Worm (Caenorhabditis elegans) whole organism, young adult: ENCODE results near the gene Y53G8AR.8.

Experiments used
- B0035.1 ChIP-seq: sonication (generic microtip); optimal IDR thresholded peaks from 2 replicates; lab custom pipeline; 2016; ENCODE audit warnings: missing genetic modification characterization, mild to moderate bottlenecking, missing compliant biosample characterization, missing genotype, missing genetic modification reagents
- B0261.1 ChIP-seq: sonication (generic microtip); optimal IDR thresholded peaks from 2 replicates; lab custom pipeline; 2016; ENCODE audit warnings: mild to moderate bottlenecking, missing genetic modification characterization, moderate library complexity, missing compliant biosample characterization
- F33H1.4 ChIP-seq: fragments of 200-800 bp; sonication (Bioruptor generic); IDR thresholded peaks from 2 replicates; pipeline ENCODE4 v1.3.6; 2022; ENCODE audit warnings: missing genetic modification reagents, missing genetic modification characterization, missing compliant biosample characterization
- F37B4.10 ChIP-seq: fragments of 200-800 bp; sonication (Bioruptor generic); IDR thresholded peaks from 2 replicates; pipeline ENCODE4 v1.3.6; 2022; ENCODE audit warnings: missing genetic modification characterization, missing compliant biosample characterization
- F57A8.1 ChIP-seq: fragments of 200-800 bp; sonication (Bioruptor generic); optimal IDR thresholded peaks from 2 replicates; lab custom pipeline; 2018; ENCODE audit warnings: mild to moderate bottlenecking, missing genetic modification characterization, moderate library complexity, missing compliant biosample characterization
- F57C9.4 ChIP-seq: sonication (generic microtip); optimal IDR thresholded peaks from 2 replicates; lab custom pipeline; 2017; ENCODE audit warnings: mild to moderate bottlenecking, missing genetic modification characterization, missing compliant biosample characterization
- T26A5.8 ChIP-seq: sonication (generic microtip); optimal IDR thresholded peaks from 2 replicates; lab custom pipeline; 2016; ENCODE audit warnings: missing genetic modification characterization, missing compliant biosample characterization
- Y53F4B.3 ChIP-seq: fragments of 200-800 bp; sonication (Bioruptor generic); IDR thresholded peaks from 2 replicates; pipeline ENCODE4 v1.3.6; 2022; ENCODE audit warnings: missing genetic modification reagents, missing genetic modification characterization, missing compliant biosample characterization
- akir-1 ChIP-seq: fragments of 200-800 bp; sonication (Bioruptor generic); optimal IDR thresholded peaks from 2 replicates; lab custom pipeline; 2018; ENCODE audit warnings: mild to moderate bottlenecking, missing genetic modification characterization, moderate library complexity, missing compliant biosample characterization
- aptf-2 ChIP-seq: fragments of 200-800 bp; sonication (Bioruptor generic); conservative IDR thresholded peaks from 2 replicates; pipeline ENCODE4 v1.3.6; 2022; ENCODE audit warnings: missing genetic modification reagents, missing genetic modification characterization, missing compliant biosample characterization
- attf-3 ChIP-seq: fragments of 200-800 bp; sonication (Bioruptor generic); conservative IDR thresholded peaks from 2 replicates; pipeline ENCODE4 v1.3.6; 2022; ENCODE audit warnings: missing genetic modification reagents, missing genetic modification characterization, missing compliant biosample characterization
- attf-6 ChIP-seq: fragments of 200-800 bp; sonication (Bioruptor generic); IDR thresholded peaks from 2 replicates; pipeline ENCODE4 v1.3.6; 2022; ENCODE audit warnings: missing genetic modification reagents, missing genetic modification characterization, missing compliant biosample characterization
- cebp-2 ChIP-seq: fragments of 200-800 bp; sonication (Bioruptor generic); IDR thresholded peaks from 2 replicates; pipeline ENCODE4 v1.3.6; 2022; ENCODE audit warnings: missing genetic modification characterization, missing compliant biosample characterization
- ceh-79 ChIP-seq: sonication (generic microtip); optimal IDR thresholded peaks from 2 replicates; lab custom pipeline; 2017; ENCODE audit warnings: mild to moderate bottlenecking, missing genetic modification characterization, missing compliant biosample characterization
- die-1 ChIP-seq: sonication (generic microtip); optimal IDR thresholded peaks from 2 replicates; lab custom pipeline; 2016; ENCODE audit warnings: missing genotype, mild to moderate bottlenecking, missing genetic modification characterization, missing compliant biosample characterization
- dox-1 ChIP-seq: fragments of 200-800 bp; sonication (Bioruptor generic); IDR thresholded peaks from 2 replicates; pipeline ENCODE4 v1.3.6; 2022; ENCODE audit warnings: missing genetic modification reagents, missing genetic modification characterization, missing compliant biosample characterization
- efl-1 ChIP-seq: fragments of 150-350 bp; optimal IDR thresholded peaks from 2 replicates; lab custom pipeline; 2014; ENCODE audit warnings: missing biosample characterization, missing genetic modification reagents, missing genetic modification characterization
- egl-44 ChIP-seq: fragments of 200-800 bp; sonication (Bioruptor generic); IDR thresholded peaks from 2 replicates; pipeline ENCODE4 v1.3.6; 2022; ENCODE audit warnings: missing genetic modification reagents, missing genetic modification characterization, missing compliant biosample characterization
- gei-17 ChIP-seq: fragments of 200-800 bp; sonication (Bioruptor generic); optimal IDR thresholded peaks from 2 replicates; lab custom pipeline; 2018; ENCODE audit warnings: mild to moderate bottlenecking, missing genetic modification characterization, missing compliant biosample characterization
- him-1 ChIP-seq: sonication (generic microtip); optimal IDR thresholded peaks from 2 replicates; lab custom pipeline; 2016; ENCODE audit warnings: missing genotype, missing genetic modification reagents, missing genetic modification characterization, missing compliant biosample characterization
- hmg-1.2 ChIP-seq: fragments of 200-800 bp; sonication (Bioruptor generic); IDR thresholded peaks from 2 replicates; pipeline ENCODE4 v1.3.6; 2022; ENCODE audit warnings: missing genetic modification reagents, missing genetic modification characterization, missing compliant biosample characterization
- hrde-1 ChIP-seq: sonication (generic microtip); optimal IDR thresholded peaks from 2 replicates; lab custom pipeline; 2016; ENCODE audit warnings: missing genetic modification characterization, mild to moderate bottlenecking, missing compliant biosample characterization, moderate library complexity, missing genotype, missing genetic modification reagents, borderline replicate concordance
- lag-1 ChIP-seq: fragments of 200-800 bp; sonication (Bioruptor generic); IDR thresholded peaks from 2 replicates; pipeline ENCODE4 v1.3.6; 2022; ENCODE audit warnings: missing genetic modification reagents, missing genetic modification characterization, missing compliant biosample characterization
- let-607 ChIP-seq, 2 experiments: fragments of 200-800 bp in 1 of 2; sonication (Bioruptor generic) in 1 of 2; sonication (generic microtip) in 1 of 2; optimal IDR thresholded peaks; 2 replicates each; lab custom pipeline; 2016 to 2018; ENCODE audit warnings: mild to moderate bottlenecking in 2 of 2, missing compliant biosample characterization in 2 of 2, missing genetic modification characterization in 2 of 2, moderate library complexity in 2 of 2, missing genotype in 1 of 2
- lin-26 ChIP-seq: fragments of 200-800 bp; sonication (Bioruptor generic); IDR thresholded peaks from 2 replicates; pipeline ENCODE4 v1.3.6; 2022; ENCODE audit warnings: missing genetic modification reagents, missing genetic modification characterization, missing compliant biosample characterization
- lin-54 ChIP-seq: fragments of 200-800 bp; sonication (Bioruptor generic); optimal IDR thresholded peaks from 2 replicates; lab custom pipeline; 2018; ENCODE audit warnings: mild to moderate bottlenecking, missing genetic modification characterization, missing compliant biosample characterization
- lsl-1 ChIP-seq: fragments of 200-800 bp; sonication (Bioruptor generic); optimal IDR thresholded peaks from 2 replicates; lab custom pipeline; 2018; ENCODE audit warnings: mild to moderate bottlenecking, missing genetic modification characterization, moderate library complexity, missing compliant biosample characterization
- madf-6 ChIP-seq: fragments of 200-800 bp; sonication (Bioruptor generic); IDR thresholded peaks from 2 replicates; pipeline ENCODE4 v1.3.6; 2022; ENCODE audit warnings: missing genetic modification reagents, missing genetic modification characterization, missing compliant biosample characterization
- mcd-1 ChIP-seq: fragments of 200-800 bp; sonication (Bioruptor generic); IDR thresholded peaks from 2 replicates; pipeline ENCODE4 v1.3.6; 2022; ENCODE audit warnings: missing genetic modification reagents, missing genetic modification characterization, missing compliant biosample characterization
- nfyb-1 ChIP-seq: fragments of 200-800 bp; sonication (Bioruptor generic); IDR thresholded peaks from 2 replicates; pipeline ENCODE4 v1.3.6; 2022; ENCODE audit warnings: missing genetic modification reagents, missing genetic modification characterization, missing compliant biosample characterization
- nhr-80 ChIP-seq: sonication (generic microtip); optimal IDR thresholded peaks from 2 replicates; lab custom pipeline; 2016; ENCODE audit warnings: missing genetic modification characterization, missing compliant biosample characterization
- pha-4 ChIP-seq: fragments of 150-350 bp; sonication (generic microtip); optimal IDR thresholded peaks from 2 replicates; lab custom pipeline; 2014; ENCODE audit warnings: missing biosample characterization, missing genetic modification reagents, missing genetic modification characterization
- rcor-1 ChIP-seq: fragments of 200-800 bp; sonication (Bioruptor generic); IDR thresholded peaks from 2 replicates; pipeline ENCODE4 v1.3.6; 2022; ENCODE audit warnings: missing genetic modification reagents, missing genetic modification characterization, missing compliant biosample characterization
- rec-8 ChIP-seq, 2 experiments: sonication (generic microtip); optimal IDR thresholded peaks; 2 replicates each; lab custom pipeline; 2016; ENCODE audit warnings: mild to moderate bottlenecking in 2 of 2, missing genetic modification characterization in 2 of 2, missing genetic modification reagents in 2 of 2, missing genotype in 2 of 2, missing biosample characterization in 1 of 2, missing compliant biosample characterization in 1 of 2, moderate library complexity in 1 of 2
- rpc-1 ChIP-seq, 2 experiments: fragments of 150-350 bp in 1 of 2; sonication (generic microtip) in 1 of 2; optimal IDR thresholded peaks; 2 replicates each; lab custom pipeline; 2014 to 2018; ENCODE audit warnings: missing biosample characterization in 1 of 2, missing genetic modification characterization in 1 of 2, missing genetic modification reagents in 1 of 2, missing genotype in 1 of 2
- somi-1 ChIP-seq: fragments of 200-800 bp; sonication (Bioruptor generic); optimal IDR thresholded peaks from 2 replicates; lab custom pipeline; 2018; ENCODE audit warnings: mild to moderate bottlenecking, missing genetic modification characterization, missing compliant biosample characterization
- tbp1 ChIP-seq: fragments of 200-800 bp; sonication (Bioruptor generic); optimal IDR thresholded peaks from 2 replicates; lab custom pipeline; 2018; ENCODE audit warnings: mild to moderate bottlenecking, missing genetic modification characterization, missing compliant biosample characterization
- xnd-1 ChIP-seq: sonication (generic microtip); optimal IDR thresholded peaks from 2 replicates; lab custom pipeline; 2016; ENCODE audit warnings: missing genotype, missing genetic modification reagents, missing genetic modification characterization, missing compliant biosample characterization
- zfh-2 ChIP-seq: fragments of 200-800 bp; sonication (Bioruptor generic); conservative IDR thresholded peaks from 2 replicates; pipeline ENCODE4 v1.3.6; 2022; ENCODE audit warnings: missing genetic modification reagents, missing genetic modification characterization, missing compliant biosample characterization
- ztf-22 ChIP-seq: fragments of 200-800 bp; sonication (Bioruptor generic); optimal IDR thresholded peaks from 2 replicates; lab custom pipeline; 2018; ENCODE audit warnings: mild to moderate bottlenecking, missing genetic modification characterization, moderate library complexity, missing compliant biosample characterization

Y53G8AR.8 gene

DNA sequence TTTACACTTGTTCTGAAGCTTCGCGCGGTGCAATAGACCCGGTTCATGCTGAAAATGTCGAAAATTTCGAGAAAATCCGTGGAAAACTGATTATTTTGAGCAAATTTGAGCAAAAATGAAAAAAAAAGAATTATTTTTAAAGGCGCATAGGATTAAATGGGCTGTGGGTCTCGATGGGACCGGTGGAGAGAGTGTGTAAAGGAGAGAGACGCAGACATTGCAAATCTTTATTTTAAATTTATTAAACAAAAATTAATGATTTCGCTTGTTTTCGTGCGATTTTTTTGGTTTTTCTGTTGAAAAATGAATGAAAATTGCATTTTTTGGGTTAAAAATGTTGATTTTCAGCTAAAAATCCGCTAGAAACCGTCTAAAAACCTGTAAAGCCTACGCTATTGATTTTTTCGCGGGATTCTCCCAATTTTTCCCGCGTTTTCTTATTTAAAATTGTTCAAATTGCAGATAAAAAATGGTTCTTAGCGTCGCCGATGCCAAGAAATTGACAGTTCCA is at the start of gene Y53G8AR.8, which contains the start of gene Y53G8AR.6:
Y53G8AR.8 (minus strand) TSS at position 48 of the 511 bp plus-strand sequence.
Y53G8AR.6 (plus strand) TSS at position 461 of the 511 bp plus-strand sequence.
- no peak for TF ChIP-seq gei-17 (GFP tag; lab: Kevin White, UChicago)
- no peak for TF ChIP-seq xnd-1 (tag; lab: Kevin White, UChicago)
- TF ChIP-seq lin-54 (GFP tag; lab: Kevin White, UChicago) = peak; percentile 43
- no peak for TF ChIP-seq somi-1 (GFP tag; lab: Kevin White, UChicago)
- TF ChIP-seq efl-1 (GFP tag; lab: Kevin White, UChicago) = peak; percentile 35
- TF ChIP-seq akir-1 (GFP tag; lab: Kevin White, UChicago) = no peak
- no peak for TF ChIP-seq F37B4.10 (GFP tag; lab: Robert Waterston, UW)
- TF ChIP-seq rcor-1 = 0 out of 2 replicates have a peak, but pooled peaks have one; percentile 12
- TF ChIP-seq F33H1.4 (GFP tag; lab: Robert Waterston, UW) = peak; percentile 79
- peak; percentile 98 for TF ChIP-seq hmg-1.2 (GFP tag; lab: Robert Waterston, UW)
- TF ChIP-seq attf-6 (GFP tag; lab: Robert Waterston, UW) = no peak
- no peak for TF ChIP-seq T26A5.8 (tag; lab: Kevin White, UChicago)
- no peak for TF ChIP-seq cebp-2 (GFP tag; lab: Robert Waterston, UW)
- no peak for TF ChIP-seq rpc-1 (optimal IDR thresholded peaks at IDR 0.05; lab: Kevin White, UChicago)
- no peak for TF ChIP-seq rpc-1 (tag; optimal IDR thresholded peaks at IDR 0.05; lab: Kevin White, UChicago)
- TF ChIP-seq let-607 (tag; optimal IDR thresholded peaks at IDR 0.05; lab: Kevin White, UChicago) = no peak
- TF ChIP-seq F57C9.4 (tag; lab: Kevin White, UChicago) = no peak
- TF ChIP-seq lsl-1 (GFP tag; lab: Kevin White, UChicago) = peak; percentile 50
- TF ChIP-seq pha-4 (tag; lab: Kevin White, UChicago) = no peak
- peak; percentile 45; the same call in 1 of the 2 replicates for TF ChIP-seq madf-6 (GFP tag; lab: Robert Waterston, UW)
- TF ChIP-seq B0261.1 (tag; lab: Kevin White, UChicago) = no peak
- no peak for TF ChIP-seq B0035.1
- no peak for TF ChIP-seq ztf-22 (GFP tag; lab: Kevin White, UChicago)
- TF ChIP-seq Y53F4B.3 (GFP tag; lab: Robert Waterston, UW) = no peak
- TF ChIP-seq egl-44 (GFP tag; lab: Robert Waterston, UW) = no peak
- TF ChIP-seq hrde-1 (tag; lab: Kevin White, UChicago) = no peak
- no peak for TF ChIP-seq rec-8 (tag; optimal IDR thresholded peaks at IDR 0.05; lab: Kevin White, UChicago)

DNA sequence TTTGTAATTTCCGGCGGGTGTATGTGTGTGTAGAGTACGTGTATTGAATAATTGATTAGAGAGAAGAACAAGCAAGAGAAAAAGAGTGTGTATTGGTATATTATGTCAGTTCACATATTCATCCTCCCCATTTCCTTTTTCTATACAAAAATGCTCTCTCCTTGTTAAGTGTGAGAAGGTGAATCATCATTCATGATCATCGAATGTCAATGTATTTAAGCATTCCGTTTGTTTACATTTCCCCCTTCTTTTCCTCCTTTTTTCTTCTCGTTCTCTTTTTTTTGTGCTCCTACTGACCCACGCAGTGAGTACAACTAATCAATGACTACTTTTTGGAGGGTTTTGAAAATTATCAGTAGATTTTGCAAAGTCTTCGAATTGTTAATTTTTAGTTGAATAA is 49.3 kb upstream of the Y53G8AR.8 start:
- TF ChIP-seq nhr-80 (peak; percentile 10), lag-1 (no peak)

DNA sequence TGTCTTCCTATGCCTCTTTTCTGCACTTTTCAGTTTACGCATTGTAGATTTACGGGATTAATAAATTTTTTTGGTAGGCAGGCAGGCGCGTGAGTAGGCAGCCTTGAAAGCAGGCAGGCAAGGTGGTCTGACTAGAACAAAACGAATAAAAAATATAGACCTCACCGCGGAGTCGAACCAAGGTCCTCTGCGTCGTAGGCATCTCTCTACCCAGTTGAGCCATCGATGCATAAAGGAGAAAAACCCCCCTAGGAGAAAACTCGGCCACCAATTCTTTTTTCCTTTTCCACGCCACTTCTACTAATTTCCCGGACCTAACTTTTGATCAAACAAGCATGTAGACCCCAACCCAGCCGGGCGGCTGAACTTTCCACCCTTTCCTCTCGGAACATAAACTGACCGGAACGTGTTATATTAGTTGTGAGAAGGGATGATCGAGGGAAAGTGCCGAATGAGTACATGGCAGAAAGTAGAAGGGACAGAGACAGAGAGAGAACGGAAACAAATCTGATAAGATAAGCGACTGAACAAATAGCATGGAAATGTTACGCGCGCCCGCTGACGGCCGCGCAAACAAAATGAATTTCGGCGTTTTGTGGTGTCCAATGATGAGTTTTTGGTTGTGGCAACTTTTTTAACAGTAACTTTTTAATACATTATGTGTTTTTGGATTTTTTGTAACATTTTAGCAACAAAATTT is 45.3 kb upstream of the Y53G8AR.8 start:
- no peak for TF ChIP-seq ceh-79 (tag; lab: Kevin White, UChicago)
- TF ChIP-seq aptf-2 = no peak
- no peak for TF ChIP-seq die-1 (tag; lab: Kevin White, UChicago)
- peak; percentile 16; the same call in 1 of the 2 replicates for TF ChIP-seq dox-1 (GFP tag; lab: Robert Waterston, UW)
- TF ChIP-seq zfh-2 (GFP tag; lab: Robert Waterston, UW) = 0 out of 2 replicates have a peak, but pooled peaks have one; percentile 22
- TF ChIP-seq mcd-1 (GFP tag; lab: Robert Waterston, UW) = 0 out of 2 replicates have a peak, but pooled peaks have one; percentile 10
- peak; percentile 28 for TF ChIP-seq rpc-1 (optimal IDR thresholded peaks at IDR 0.05; lab: Kevin White, UChicago)
- peak; percentile 67 for TF ChIP-seq rpc-1 (tag; optimal IDR thresholded peaks at IDR 0.05; lab: Kevin White, UChicago)
- no peak for TF ChIP-seq attf-3 (GFP tag; lab: Robert Waterston, UW)
- TF ChIP-seq F57A8.1 (GFP tag; lab: Kevin White, UChicago) = no peak
- 0 out of 2 replicates have a peak, but pooled peaks have one; percentile 58 for TF ChIP-seq lin-26
- 0 out of 2 replicates have a peak, but pooled peaks have one; percentile 23 for TF ChIP-seq nfyb-1 (GFP tag; lab: Robert Waterston, UW)
- 0 out of 2 replicates have a peak, but pooled peaks have one; percentile 50 for TF ChIP-seq F37B4.10 (GFP tag; lab: Robert Waterston, UW)
- TF ChIP-seq tbp1 (GFP tag; lab: Kevin White, UChicago) = peak; percentile 78
- peak; percentile 21 for TF ChIP-seq him-1 (tag; lab: Kevin White, UChicago)
- peak; percentile 58 for TF ChIP-seq nhr-80
- peak; percentile 36 for TF ChIP-seq B0261.1 (tag; lab: Kevin White, UChicago)
